Fruit fly (Drosophila melanogaster): ENCODE data around the gene alph.

alph gene

dm6 chr3R:29618515-29619157 lies 27.0 kb downstream of the alph start, which contains the start of gene CG1907 (continued):
- TF ChIP-seq CG3838 (GFP tag; optimal IDR thresholded peaks at IDR 0.05) (peak; percentile 83), gsb (GFP tag; IDR thresholded peaks at IDR 0.05) (peak; percentile 96), sqz (GFP tag; optimal IDR thresholded peaks at IDR 0.05) (peak; percentile 96), BEAF-32 (GFP tag; optimal IDR thresholded peaks at IDR 0.05) (peak; percentile 33), CG17361 (GFP tag; IDR thresholded peaks at IDR 0.05) (peak; percentile 99), CG3065 (GFP tag; optimal IDR thresholded peaks at IDR 0.05) (peak; percentile 91), CG1233 (GFP tag; optimal IDR thresholded peaks at IDR 0.05) (peak; percentile 98), cas (GFP tag; IDR thresholded peaks at IDR 0.05) (peak; percentile 96), HHEX (GFP tag; optimal IDR thresholded peaks at IDR 0.05) (peak; percentile 98), Lpt (GFP tag; optimal IDR thresholded peaks at IDR 0.05) (no peak), fd64A (GFP tag; optimal IDR thresholded peaks at IDR 0.05) (peak; percentile 94), cg (GFP tag; optimal IDR thresholded peaks at IDR 0.05) (no peak), CG6813 (GFP tag; optimal IDR thresholded peaks at IDR 0.05) (peak; percentile 99), mam (GFP tag; optimal IDR thresholded peaks at IDR 0.05) (peak; percentile 88), zfh1 (GFP tag; IDR thresholded peaks at IDR 0.05) (peak; percentile 99), chinmo (GFP tag; IDR thresholded peaks at IDR 0.05; ENCODE audit: partially characterized antibody) (0 out of 4 replicates have a peak, but pooled peaks have one; percentile 70), Lhr (GFP tag; optimal IDR thresholded peaks at IDR 0.05) (peak; percentile 95), CG17568 (GFP tag; optimal IDR thresholded peaks at IDR 0.05) (peak; percentile 90), CG4328 (GFP tag; optimal IDR thresholded peaks at IDR 0.05) (peak; percentile 97), shn (GFP tag; optimal IDR thresholded peaks at IDR 0.05) (peak; percentile 34), CG32532 (GFP tag; IDR thresholded peaks at IDR 0.05) (peak; percentile 99), wdn (GFP tag; IDR thresholded peaks at IDR 0.05) (peak; percentile 96), hkb (optimal IDR thresholded peaks at IDR 0.05) (peak; percentile 20), hkb (GFP tag; IDR thresholded peaks at IDR 0.05) (peak; percentile 99), CG3407 (GFP tag; optimal IDR thresholded peaks at IDR 0.05) (peak; percentile 96), pzg (GFP tag; optimal IDR thresholded peaks at IDR 0.05) (peak; percentile 45), CG2202 (tag; optimal IDR thresholded peaks at IDR 0.05) (peak; percentile 97), CG12219 (GFP tag; optimal IDR thresholded peaks at IDR 0.05) (peak; percentile 95), Gsc (GFP tag; IDR thresholded peaks at IDR 0.05) (peak; percentile 89), Awh (GFP tag; IDR thresholded peaks at IDR 0.05) (peak; percentile 99), CG5245 (GFP tag; optimal IDR thresholded peaks at IDR 0.05) (peak; percentile 96), kni (GFP tag; optimal IDR thresholded peaks at IDR 0.05) (peak; percentile 94), Aef1 (GFP tag; IDR thresholded peaks at IDR 0.05) (peak; percentile 99), CG4854 (GFP tag; optimal IDR thresholded peaks at IDR 0.05) (peak; percentile 84), slou (GFP tag; optimal IDR thresholded peaks at IDR 0.05) (peak; percentile 93), Med (GFP tag) (peak; percentile 96), HLH3B (GFP tag; IDR thresholded peaks at IDR 0.05) (peak; percentile 99), nmo (GFP tag; optimal IDR thresholded peaks at IDR 0.05) (peak; percentile 99), Spps (tag; optimal IDR thresholded peaks at IDR 0.05) (peak; percentile 97), lmd (GFP tag; IDR thresholded peaks at IDR 0.05) (peak; percentile 98), nau (GFP tag; optimal IDR thresholded peaks at IDR 0.05) (peak; percentile 95), mirr (GFP tag; optimal IDR thresholded peaks at IDR 0.05) (peak; percentile 85), CG12659 (GFP tag; optimal IDR thresholded peaks at IDR 0.05) (peak; percentile 99), peb (GFP tag; IDR thresholded peaks at IDR 0.05) (peak; percentile 97), CG13775 (GFP tag; optimal IDR thresholded peaks at IDR 0.05) (peak; percentile 98), Doc2 (GFP tag; IDR thresholded peaks at IDR 0.05) (peak; percentile 93), jigr1 (GFP tag; IDR thresholded peaks at IDR 0.05) (peak; percentile 96), aop (GFP tag; IDR thresholded peaks at IDR 0.05) (peak; percentile 88), CG2889 (GFP tag; IDR thresholded peaks at IDR 0.05) (peak; percentile 94), CG30431 (GFP tag; optimal IDR thresholded peaks at IDR 0.05) (peak; percentile 96)

Measured in whole organism, embryonic.